Worm (Caenorhabditis elegans): ENCODE measurements around the gene Y43F8C.15.
"Not testable (repeated sequence)": the region's sequence is repeated elsewhere in the genome, so short reads cannot be mapped to it uniquely, and the experiment has no call there.

Y43F8C.15 gene

DNA sequence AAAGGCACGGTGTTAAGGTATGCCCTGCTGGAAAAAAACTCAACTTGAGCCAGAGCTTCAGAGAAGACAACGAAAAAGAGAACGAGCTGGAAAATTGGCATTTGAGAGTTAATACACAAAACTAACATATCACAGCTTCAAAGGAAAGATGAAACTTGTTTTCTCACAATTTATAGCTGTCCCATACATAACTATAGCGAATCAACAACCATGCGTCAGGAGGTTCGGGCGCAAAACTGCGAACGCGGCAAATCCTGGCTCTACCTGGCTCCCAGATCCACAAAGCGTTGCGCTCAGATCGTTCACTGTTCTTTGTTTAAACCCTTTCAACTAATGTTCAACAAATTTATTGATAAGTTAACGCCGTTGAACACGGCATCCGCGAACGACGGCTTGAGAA, at the start of gene Y43F8C.15:
Y43F8C.15 (minus strand) TSS at position 101 of the 400 bp plus-strand sequence.
- TF ChIP-seq F13H6.1, elt-3, nhr-25 (tag; optimal IDR thresholded peaks at IDR 0.05): not testable (repeated sequence)

DNA sequence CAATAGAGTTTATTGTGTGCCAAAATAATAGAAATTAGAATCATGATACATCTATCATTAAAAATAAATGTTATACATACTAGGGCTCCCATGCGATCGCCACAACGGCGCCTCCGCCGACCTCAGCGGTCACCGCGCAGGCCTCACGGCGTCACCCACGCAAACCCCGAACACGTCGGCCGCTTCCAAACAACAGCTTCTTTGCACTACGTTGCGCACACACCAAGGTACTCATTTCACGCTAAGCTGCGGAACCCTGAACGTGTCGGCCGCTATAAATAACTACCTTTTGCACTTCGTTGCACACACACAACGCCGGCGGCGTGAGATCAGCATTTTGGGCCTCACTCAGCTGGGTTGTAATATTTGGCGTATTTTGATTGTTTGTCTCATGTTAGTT, 48.9 kb upstream of the Y43F8C.15 start:
- TF ChIP-seq ztf-11 (tag; optimal IDR thresholded peaks at IDR 0.05) = no peak

DNA sequence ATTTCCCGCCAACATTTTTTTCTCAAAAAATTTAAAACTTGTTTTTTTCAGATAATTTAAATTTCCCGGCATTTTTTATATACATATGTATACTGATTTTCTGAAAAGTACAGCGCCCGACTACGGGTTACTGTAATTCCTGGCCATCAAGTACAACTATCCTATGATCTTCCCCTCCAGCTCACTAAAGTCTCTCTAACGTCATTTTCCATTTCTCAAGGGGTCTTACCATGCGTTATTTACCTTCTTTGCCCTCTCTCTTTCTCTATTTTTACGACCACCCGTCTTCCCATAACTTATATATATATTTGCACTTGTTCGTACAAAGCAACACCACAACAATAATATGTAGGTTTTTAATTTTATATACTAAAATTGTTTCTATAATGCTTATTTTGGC, 45.8 kb upstream of the Y43F8C.15 start, which contains the start of gene W04E12.9:
W04E12.9 (plus strand) TSS at position 301 of the 400 bp plus-strand sequence.
- no peak for TF ChIP-seq gmeb-1 (tag; optimal IDR thresholded peaks at IDR 0.05)
- TF ChIP-seq sma-3 (GFP tag; optimal IDR thresholded peaks at IDR 0.05) = no peak
- no peak for TF ChIP-seq lin-11 (tag; optimal IDR thresholded peaks at IDR 0.05)
- TF ChIP-seq nhr-129 (tag; optimal IDR thresholded peaks at IDR 0.05) = no peak
- no peak for TF ChIP-seq mbf-1 (tag; optimal IDR thresholded peaks at IDR 0.05)

DNA sequence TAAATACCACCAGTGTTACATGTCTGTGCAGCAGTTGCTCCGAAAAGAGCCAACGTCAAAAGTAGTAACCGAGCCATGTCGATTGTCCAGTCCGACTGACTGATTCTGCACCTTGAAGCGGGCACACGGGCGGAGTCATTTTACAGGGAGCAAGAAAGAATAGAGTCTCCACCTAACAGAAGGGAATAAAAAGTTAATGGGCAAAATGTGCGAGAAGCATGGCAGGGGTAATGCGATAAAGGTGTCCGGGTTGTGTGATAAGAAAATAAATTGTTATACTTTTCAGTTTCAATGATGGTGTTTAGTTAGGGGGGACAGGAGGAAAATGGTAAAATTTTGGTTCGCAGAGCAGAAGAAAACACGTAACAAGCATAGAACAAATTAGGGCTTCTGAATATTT, 44.8 kb upstream of the Y43F8C.15 start, which contains the start of gene clec-50:
clec-50 (minus strand) TSS at position 109 of the 400 bp plus-strand sequence.
- peak; percentile 13 for TF ChIP-seq gmeb-1 (tag; optimal IDR thresholded peaks at IDR 0.05)
- peak; percentile 10 for TF ChIP-seq crh-2 (tag; optimal IDR thresholded peaks at IDR 0.05)
- TF ChIP-seq snpc-4 (tag; optimal IDR thresholded peaks at IDR 0.05) = no peak
- no peak for TF ChIP-seq ama-1 (optimal IDR thresholded peaks at IDR 0.05)
- TF ChIP-seq fos-1 (tag; optimal IDR thresholded peaks at IDR 0.05) = peak; percentile 90
- peak; percentile 61 for TF ChIP-seq sma-9 (GFP tag; optimal IDR thresholded peaks at IDR 0.05)
- no peak for TF ChIP-seq sma-9 (tag; optimal IDR thresholded peaks at IDR 0.05)
- TF ChIP-seq ceh-16 (tag; optimal IDR thresholded peaks at IDR 0.05) = no peak
- TF ChIP-seq nhr-12 (tag; optimal IDR thresholded peaks at IDR 0.05) = no peak

DNA sequence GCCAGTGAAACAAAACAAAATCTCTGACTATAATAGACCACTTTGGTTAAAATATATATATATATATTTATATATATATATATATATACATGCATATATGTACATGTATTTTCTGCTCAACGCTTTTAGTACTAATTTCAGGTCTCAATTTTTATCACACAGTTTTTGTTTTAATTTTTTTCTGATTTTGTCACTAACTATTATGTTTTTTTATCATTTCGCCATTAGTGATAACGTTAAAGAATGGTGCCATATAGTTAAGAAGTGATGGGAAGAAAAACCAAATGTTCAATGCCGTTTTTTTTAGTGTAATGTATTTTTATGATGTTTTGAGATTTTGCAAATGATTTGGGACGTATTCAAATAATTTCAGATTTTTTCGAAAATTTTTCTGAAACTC, 43.9 kb upstream of the Y43F8C.15 start:
- TF ChIP-seq gmeb-1 (tag; optimal IDR thresholded peaks at IDR 0.05) (no peak), nhr-237 (tag; optimal IDR thresholded peaks at IDR 0.05) (no peak), zag-1 (tag; optimal IDR thresholded peaks at IDR 0.05) (no peak), blmp-1 (tag; optimal IDR thresholded peaks at IDR 0.05; ENCODE audit: insufficient read depth) (no peak), ceh-16 (tag; optimal IDR thresholded peaks at IDR 0.05) (no peak), nhr-12 (tag; optimal IDR thresholded peaks at IDR 0.05) (no peak), nhr-25 (tag; optimal IDR thresholded peaks at IDR 0.05) (no peak), mab-5 (tag; optimal IDR thresholded peaks at IDR 0.05) (no peak), F13H6.1 (tag; optimal IDR thresholded peaks at IDR 0.05) (no peak), lin-13 (GFP tag; optimal IDR thresholded peaks at IDR 0.05) (no peak), crh-2 (tag; optimal IDR thresholded peaks at IDR 0.05) (no peak)

DNA sequence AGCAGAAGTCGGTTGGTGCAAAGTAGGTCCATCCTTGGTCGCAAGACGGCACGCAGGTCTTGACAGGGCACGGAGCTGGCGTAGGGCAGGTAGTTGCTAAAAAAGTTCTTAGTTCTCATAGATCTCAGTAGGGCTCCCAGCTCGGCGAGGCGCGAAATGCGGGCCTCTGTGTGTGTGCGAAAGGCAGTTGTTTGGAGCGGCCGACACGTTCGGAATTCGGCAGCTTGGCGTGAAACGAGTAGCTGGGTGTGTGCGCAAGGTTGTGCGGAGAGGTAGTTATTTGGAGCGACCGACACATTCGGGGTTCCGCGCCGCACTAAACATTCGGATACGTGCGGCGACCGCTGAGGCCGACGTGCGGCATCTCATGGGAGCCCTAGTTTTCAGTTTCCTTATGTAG, 42.5 kb upstream of the Y43F8C.15 start:
- no peak for TF ChIP-seq nhr-77 (tag; optimal IDR thresholded peaks at IDR 0.05)
- TF ChIP-seq nhr-10 (tag; optimal IDR thresholded peaks at IDR 0.05) = no peak
- no peak for TF ChIP-seq dmd-4 (tag; optimal IDR thresholded peaks at IDR 0.05)
- TF ChIP-seq nhr-23 (tag; optimal IDR thresholded peaks at IDR 0.05) = no peak
- TF ChIP-seq nhr-12 (tag; optimal IDR thresholded peaks at IDR 0.05) = no peak
- no peak for TF ChIP-seq sma-3 (GFP tag; optimal IDR thresholded peaks at IDR 0.05)
- TF ChIP-seq unc-62 (GFP tag; optimal IDR thresholded peaks at IDR 0.05) = no peak

DNA sequence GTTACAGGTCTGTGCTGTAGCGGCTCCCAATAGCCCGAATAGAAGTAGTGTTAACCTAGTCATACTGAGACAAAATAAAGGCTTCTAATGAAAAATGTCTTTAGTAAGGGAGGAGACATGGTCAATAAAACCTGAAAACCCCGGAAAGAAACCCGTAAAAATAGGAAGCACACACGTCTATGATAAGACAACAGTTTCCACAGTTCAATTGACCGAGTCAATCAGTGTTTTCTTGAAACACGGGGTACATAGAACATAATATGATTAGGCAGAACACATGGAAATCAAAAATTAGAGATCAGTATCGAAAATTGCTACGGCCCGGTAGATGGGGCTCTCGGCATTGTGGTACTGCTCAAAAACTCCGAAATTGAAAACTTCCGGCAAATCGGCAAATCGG, 40.7 kb upstream of the Y43F8C.15 start, which contains the start of gene clec-49:
clec-49 (minus strand) TSS at position 103 of the 400 bp plus-strand sequence.
- TF ChIP-seq skn-1 (tag; optimal IDR thresholded peaks at IDR 0.05) (no peak), nhr-237 (tag; optimal IDR thresholded peaks at IDR 0.05) (no peak), nhr-21 (tag; optimal IDR thresholded peaks at IDR 0.05) (no peak), sma-9 (GFP tag; optimal IDR thresholded peaks at IDR 0.05) (peak; percentile 15), sma-9 (tag; optimal IDR thresholded peaks at IDR 0.05) (no peak), nhr-11 (tag; optimal IDR thresholded peaks at IDR 0.05) (no peak)

Measured in whole organism, L2 larva.